Fruit fly (Drosophila melanogaster) whole organism, adult: ENCODE measurements around the gene CG34056.
"Not testable (repeated sequence)": the region's sequence is repeated elsewhere in the genome, so short reads cannot be mapped to it uniquely, and the experiment has no call there.

Source experiments
- CG11617 ChIP-seq: fragments of 200-800 bp; sonication (Bioruptor generic); optimal IDR thresholded peaks from 2 replicates; lab custom pipeline; 2017; ENCODE audit warnings: mild to moderate bottlenecking, missing biosample characterization, missing genetic modification reagents, missing genetic modification characterization
- CG1620 ChIP-seq: fragments of 200-800 bp; sonication (Bioruptor generic); optimal IDR thresholded peaks from 2 replicates; lab custom pipeline; 2016; ENCODE audit warnings: missing biosample characterization, missing genetic modification characterization
- CG7045 ChIP-seq: fragments of 200-800 bp; sonication (Bioruptor generic); optimal IDR thresholded peaks from 2 replicates; lab custom pipeline; 2017; ENCODE audit warnings: missing biosample characterization, mild to moderate bottlenecking, missing genetic modification characterization
- Crg-1 ChIP-seq: fragments of 200-800 bp; sonication (Bioruptor generic); optimal IDR thresholded peaks from 2 replicates; lab custom pipeline; 2016; ENCODE audit warnings: missing biosample characterization, missing genetic modification characterization
- Mnt ChIP-seq: fragments of 200-800 bp; sonication (Bioruptor generic); optimal IDR thresholded peaks from 2 replicates; lab custom pipeline; 2016; ENCODE audit warnings: missing biosample characterization, mild to moderate bottlenecking, missing genetic modification characterization
- kay ChIP-seq: fragments of 200-800 bp; sonication (Bioruptor generic); peaks from one replicate; lab custom pipeline; 2016; ENCODE audit warnings: missing biosample characterization, missing genetic modification characterization, borderline replicate concordance
- toe ChIP-seq: fragments of 200-800 bp; sonication (Bioruptor generic); optimal IDR thresholded peaks from 2 replicates; lab custom pipeline; 2016; ENCODE audit warnings: missing biosample characterization, missing genetic modification characterization

DNA sequence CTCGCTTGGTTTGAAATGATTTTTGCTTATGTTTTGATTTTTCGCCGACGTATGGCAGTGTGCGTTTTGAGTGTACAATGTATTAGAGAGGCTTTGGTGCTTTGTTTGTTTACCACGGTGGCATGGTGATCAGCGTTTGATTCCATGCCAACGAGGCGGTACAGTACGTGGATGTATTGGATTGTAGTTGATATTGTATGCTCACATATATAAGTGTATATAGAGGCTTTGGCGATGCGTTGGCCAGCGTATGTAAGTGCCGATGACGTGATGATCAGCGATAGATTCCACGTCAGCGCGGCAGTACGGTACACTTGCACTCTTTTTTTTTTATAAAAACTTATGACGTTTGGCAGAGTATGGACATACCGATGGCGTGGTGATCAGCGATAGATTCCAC is 30.7 kb upstream of the CG34056 start, which contains the start of gene CG12502:
- not testable (repeated sequence) for TF ChIP-seq CG7045; toe (GFP tag; lab: Kevin White, UChicago); CG11617 (GFP tag; lab: Kevin White, UChicago); Crg-1; CG1620 (GFP tag; lab: Kevin White, UChicago); kay (GFP tag; lab: Kevin White, UChicago); Mnt (GFP tag; lab: Kevin White, UChicago)
